Fruit fly (Drosophila melanogaster): ENCODE data around the gene Zmynd10.

The Zmynd10 gene

dm6 chr3L:13017803-13018324 lies 8.4 kb downstream of the Zmynd10 start, which contains the start of the genes mRpL20 and Icmt (continued):
- peak; percentile 77 for TF ChIP-seq CG6808 (GFP tag; optimal IDR thresholded peaks at IDR 0.05)
- peak; percentile 77 for TF ChIP-seq vri (GFP tag; optimal IDR thresholded peaks at IDR 0.05)
- peak; percentile 76 for TF ChIP-seq cyc (GFP tag; optimal IDR thresholded peaks at IDR 0.05)
- TF ChIP-seq CG6276 (GFP tag; optimal IDR thresholded peaks at IDR 0.05): peak; percentile 81
- TF ChIP-seq salr (GFP tag; optimal IDR thresholded peaks at IDR 0.05): peak; percentile 83 to 89
- peak; percentile 83 for TF ChIP-seq Met (GFP tag; optimal IDR thresholded peaks at IDR 0.05)
- TF ChIP-seq CG9139 (GFP tag; optimal IDR thresholded peaks at IDR 0.05): peak; percentile 73
- peak; percentile 97 for TF ChIP-seq CG6163 (GFP tag; IDR thresholded peaks at IDR 0.05)
- peak; percentile 84 for TF ChIP-seq CG4318 (GFP tag; optimal IDR thresholded peaks at IDR 0.05)
- peak; percentile 80 for TF ChIP-seq CG11762 (GFP tag; optimal IDR thresholded peaks at IDR 0.05; ENCODE audit: insufficient read depth)
- TF ChIP-seq Blimp-1 (GFP tag; optimal IDR thresholded peaks at IDR 0.05): peak; percentile 69
- TF ChIP-seq CG34406 (GFP tag; optimal IDR thresholded peaks at IDR 0.05): peak; percentile 96
- TF ChIP-seq CG8632 (GFP tag; optimal IDR thresholded peaks at IDR 0.05): peak; percentile 95
- TF ChIP-seq CG11294 (GFP tag; IDR thresholded peaks at IDR 0.05): peak; percentile 93
- TF ChIP-seq pdm3 (GFP tag; optimal IDR thresholded peaks at IDR 0.05): peak; percentile 87
- peak; percentile 57 for TF ChIP-seq CG6854 (GFP tag; optimal IDR thresholded peaks at IDR 0.05)
- TF ChIP-seq CG11902 (GFP tag; optimal IDR thresholded peaks at IDR 0.05): peak; percentile 86
- peak; percentile 95 for TF ChIP-seq dsx (GFP tag; optimal IDR thresholded peaks at IDR 0.05; ENCODE audit: poor library complexity, severe bottlenecking)
- TF ChIP-seq CG8119 (GFP tag; IDR thresholded peaks at IDR 0.05): peak; percentile 98
- TF ChIP-seq CG16779 (tag; optimal IDR thresholded peaks at IDR 0.05): peak; percentile 88
- TF ChIP-seq CG6792 (GFP tag; optimal IDR thresholded peaks at IDR 0.05): peak; percentile 94
- TF ChIP-seq topi (GFP tag; optimal IDR thresholded peaks at IDR 0.05): peak; percentile 82
- peak; percentile 87 for TF ChIP-seq Sox102F (GFP tag; optimal IDR thresholded peaks at IDR 0.05)
- peak; percentile 97 for TF ChIP-seq CG10631 (GFP tag; optimal IDR thresholded peaks at IDR 0.05)

dm6 chr3L:13015823-13016465 lies 10.3 kb downstream of the Zmynd10 start, which contains the start of gene CG11267:
TSS of gene CG11267 (plus strand) at chr3L:13016050.
- TF ChIP-seq ss (GFP tag; optimal IDR thresholded peaks at IDR 0.05) (peak; percentile 46 to 72), CG10631 (GFP tag; optimal IDR thresholded peaks at IDR 0.05) (peak; percentile 83), Eip78C (GFP tag) (peak; percentile 96), pdm3 (GFP tag; optimal IDR thresholded peaks at IDR 0.05) (peak; percentile 84), CG16779 (tag; optimal IDR thresholded peaks at IDR 0.05) (no peak), Hr4 (GFP tag; optimal IDR thresholded peaks at IDR 0.05) (peak; percentile 87), CG8632 (GFP tag; optimal IDR thresholded peaks at IDR 0.05) (peak; percentile 69), Ets96B (tag; optimal IDR thresholded peaks at IDR 0.05) (peak; percentile 76), CG9139 (GFP tag; optimal IDR thresholded peaks at IDR 0.05) (peak; percentile 70), Sox102F (GFP tag; optimal IDR thresholded peaks at IDR 0.05) (peak; percentile 83), Smox (GFP tag; optimal IDR thresholded peaks at IDR 0.05) (peak; percentile 83), CG1621 (tag; optimal IDR thresholded peaks at IDR 0.05) (peak; percentile 74), Eip75B (GFP tag; optimal IDR thresholded peaks at IDR 0.05) (peak; percentile 76), CG8119 (GFP tag; IDR thresholded peaks at IDR 0.05) (peak; percentile 86), vri (GFP tag; optimal IDR thresholded peaks at IDR 0.05) (peak; percentile 57), CG10669 (GFP tag; optimal IDR thresholded peaks at IDR 0.05) (peak; percentile 86), CG3032 (tag; optimal IDR thresholded peaks at IDR 0.05) (peak; percentile 86), topi (GFP tag; optimal IDR thresholded peaks at IDR 0.05) (peak; percentile 84), Sox14 (GFP tag; optimal IDR thresholded peaks at IDR 0.05) (peak; percentile 84), CG31627 (GFP tag; optimal IDR thresholded peaks at IDR 0.05) (peak; percentile 85), CG7368 (GFP tag; optimal IDR thresholded peaks at IDR 0.05) (peak; percentile 70), acj6 (GFP tag; optimal IDR thresholded peaks at IDR 0.05) (peak; percentile 80), Sox15 (GFP tag; optimal IDR thresholded peaks at IDR 0.05) (peak; percentile 66), achi (GFP tag; optimal IDR thresholded peaks at IDR 0.05) (peak; percentile 70), CG34406 (GFP tag; optimal IDR thresholded peaks at IDR 0.05) (peak; percentile 77), salr (GFP tag; optimal IDR thresholded peaks at IDR 0.05) (peak; percentile 72), lz (GFP tag; optimal IDR thresholded peaks at IDR 0.05) (peak; percentile 82), Blimp-1 (GFP tag; optimal IDR thresholded peaks at IDR 0.05) (peak; percentile 65), Gug (GFP tag; IDR thresholded peaks at IDR 0.05) (peak; percentile 71), CG32006 (GFP tag; optimal IDR thresholded peaks at IDR 0.05) (peak; percentile 84), OdsH (GFP tag; optimal IDR thresholded peaks at IDR 0.05) (peak; percentile 80), Met (GFP tag; optimal IDR thresholded peaks at IDR 0.05) (peak; percentile 87), Ets21C (GFP tag; optimal IDR thresholded peaks at IDR 0.05) (peak; percentile 75), CG8319 (GFP tag; optimal IDR thresholded peaks at IDR 0.05) (peak; percentile 71), cyc (GFP tag; optimal IDR thresholded peaks at IDR 0.05) (peak; percentile 86), net (GFP tag; optimal IDR thresholded peaks at IDR 0.05) (peak; percentile 82), CG6792 (GFP tag; optimal IDR thresholded peaks at IDR 0.05) (peak; percentile 72)

Data from whole organism, prepupa.